Worm (Caenorhabditis elegans) whole organism, L4/young adult: ENCODE data around the gene F47G3.3.

Experiments used
- W03F9.2 ChIP-seq: fragments of 150-350 bp; optimal IDR thresholded peaks from 2 replicates; lab custom pipeline; 2014; ENCODE audit warnings: missing biosample characterization, missing genetic modification characterization
- dao-5 ChIP-seq: sonication (generic microtip); optimal IDR thresholded peaks from 2 replicates; lab custom pipeline; 2016; ENCODE audit warnings: missing genotype, missing genetic modification characterization, moderate library complexity, missing compliant biosample characterization
- him-1 ChIP-seq: sonication (generic microtip); optimal IDR thresholded peaks from 2 replicates; lab custom pipeline; 2016; ENCODE audit warnings: missing genotype, missing genetic modification reagents, missing genetic modification characterization, missing compliant biosample characterization

- TF ChIP-seq him-1 (no peak), W03F9.2 (tag; lab: Kevin White, UChicago) (no peak), dao-5 (no peak)
Observed at ce11 chrX:2372134-2372533, 3.7 kb upstream of the F47G3.3 start.
